Worm (Caenorhabditis elegans) whole organism, young adult: Measurements from ENCODE around the gene T10B5.3.

Experiments
- B0035.1 ChIP-seq: sonication (generic microtip); optimal IDR thresholded peaks from 2 replicates; lab custom pipeline; 2016; ENCODE audit warnings: missing genetic modification characterization, mild to moderate bottlenecking, missing compliant biosample characterization, missing genotype, missing genetic modification reagents
- B0336.3 ChIP-seq: fragments of 200-800 bp; sonication (Bioruptor generic); IDR thresholded peaks from 2 replicates; pipeline ENCODE4 v1.3.6; 2022; ENCODE audit warnings: missing genetic modification characterization, missing compliant biosample characterization
- D2030.7 ChIP-seq: fragments of 200-800 bp; sonication (Bioruptor generic); IDR thresholded peaks from 2 replicates; pipeline ENCODE4 v1.3.6; 2022; ENCODE audit warnings: missing genetic modification reagents, missing genetic modification characterization, missing compliant biosample characterization
- F22D6.2 ChIP-seq: sonication (generic microtip); optimal IDR thresholded peaks from 2 replicates; lab custom pipeline; 2016; ENCODE audit warnings: mild to moderate bottlenecking, missing genetic modification characterization, missing compliant biosample characterization
- F23B12.7 ChIP-seq: sonication (generic microtip); optimal IDR thresholded peaks from 2 replicates; lab custom pipeline; 2017; ENCODE audit warnings: missing genetic modification characterization, mild to moderate bottlenecking, missing compliant biosample characterization, antibody characterized with exemption, moderate library complexity; ENCODE audit not compliant: insufficient read depth
- F33H1.4 ChIP-seq: fragments of 200-800 bp; sonication (Bioruptor generic); IDR thresholded peaks from 2 replicates; pipeline ENCODE4 v1.3.6; 2022; ENCODE audit warnings: missing genetic modification reagents, missing genetic modification characterization, missing compliant biosample characterization
- F52B5.7 ChIP-seq: sonication (generic microtip); optimal IDR thresholded peaks from 2 replicates; lab custom pipeline; 2016; ENCODE audit warnings: mild to moderate bottlenecking, missing genetic modification characterization, missing compliant biosample characterization
- F55B11.4 ChIP-seq: sonication (generic microtip); optimal IDR thresholded peaks from 2 replicates; lab custom pipeline; 2016; ENCODE audit warnings: missing compliant biosample characterization, missing genetic modification characterization, borderline replicate concordance; ENCODE audit not compliant: insufficient read depth
- T07F8.4 ChIP-seq: sonication (generic microtip); optimal IDR thresholded peaks from 2 replicates; lab custom pipeline; 2016; ENCODE audit warnings: mild to moderate bottlenecking, missing genetic modification characterization, moderate library complexity, missing compliant biosample characterization
- Y53F4B.3 ChIP-seq: fragments of 200-800 bp; sonication (Bioruptor generic); IDR thresholded peaks from 2 replicates; pipeline ENCODE4 v1.3.6; 2022; ENCODE audit warnings: missing genetic modification reagents, missing genetic modification characterization, missing compliant biosample characterization
- Y56A3A.18 ChIP-seq: fragments of 200-800 bp; sonication (Bioruptor generic); IDR thresholded peaks from 2 replicates; pipeline ENCODE4 v1.3.6; 2022; ENCODE audit warnings: missing genetic modification reagents, missing genetic modification characterization, missing compliant biosample characterization
- Y95B8A.8 ChIP-seq: fragments of 200-800 bp; sonication (Bioruptor generic); IDR thresholded peaks from 2 replicates; pipeline ENCODE4 v1.3.6; 2022; ENCODE audit warnings: missing genetic modification reagents, missing genetic modification characterization, missing compliant biosample characterization
- ZK185.1 ChIP-seq: sonication (generic microtip); optimal IDR thresholded peaks from 2 replicates; lab custom pipeline; 2016; ENCODE audit warnings: mild to moderate bottlenecking, missing genetic modification characterization, missing compliant biosample characterization; ENCODE audit not compliant: poor library complexity, severe bottlenecking
- atf-7 ChIP-seq: sonication (generic microtip); optimal IDR thresholded peaks from 2 replicates; lab custom pipeline; 2017; ENCODE audit warnings: mild to moderate bottlenecking, missing genetic modification characterization, missing compliant biosample characterization
- athp-1 ChIP-seq: sonication (generic microtip); optimal IDR thresholded peaks from 2 replicates; lab custom pipeline; 2017; ENCODE audit warnings: mild to moderate bottlenecking, missing genetic modification characterization, missing compliant biosample characterization
- attf-5 ChIP-seq: fragments of 200-800 bp; sonication (Bioruptor generic); optimal IDR thresholded peaks from 2 replicates; lab custom pipeline; 2018; ENCODE audit warnings: mild to moderate bottlenecking, missing genetic modification characterization, missing compliant biosample characterization
- bed-2 ChIP-seq: fragments of 200-800 bp; sonication (Bioruptor generic); IDR thresholded peaks from 2 replicates; pipeline ENCODE4 v1.3.6; 2022; ENCODE audit warnings: missing genetic modification reagents, missing genetic modification characterization, missing compliant biosample characterization
- ceh-27 ChIP-seq: fragments of 200-800 bp; sonication (Bioruptor generic); optimal IDR thresholded peaks from 2 replicates; lab custom pipeline; 2018; ENCODE audit warnings: mild to moderate bottlenecking, missing genetic modification characterization, moderate library complexity, missing compliant biosample characterization
- ceh-79 ChIP-seq: sonication (generic microtip); optimal IDR thresholded peaks from 2 replicates; lab custom pipeline; 2017; ENCODE audit warnings: mild to moderate bottlenecking, missing genetic modification characterization, missing compliant biosample characterization
- chd-7 ChIP-seq: sonication (generic microtip); optimal IDR thresholded peaks from 2 replicates; lab custom pipeline; 2016; ENCODE audit warnings: mild to moderate bottlenecking, missing genetic modification characterization, moderate library complexity, missing compliant biosample characterization
- egrh-3 ChIP-seq: fragments of 200-800 bp; sonication (Bioruptor generic); IDR thresholded peaks from 2 replicates; pipeline ENCODE4 v1.3.6; 2022; ENCODE audit warnings: missing genetic modification reagents, missing genetic modification characterization, missing compliant biosample characterization
- fkh-3 ChIP-seq: sonication (generic microtip); optimal IDR thresholded peaks from 2 replicates; lab custom pipeline; 2016; ENCODE audit warnings: mild to moderate bottlenecking, missing genetic modification characterization, missing compliant biosample characterization
- him-1 ChIP-seq: sonication (generic microtip); optimal IDR thresholded peaks from 2 replicates; lab custom pipeline; 2016; ENCODE audit warnings: missing genotype, missing genetic modification reagents, missing genetic modification characterization, missing compliant biosample characterization
- hsf-1 ChIP-seq: fragments of 200-800 bp; sonication (Bioruptor generic); IDR thresholded peaks from 2 replicates; pipeline ENCODE4 v1.3.6; 2022; ENCODE audit warnings: missing genetic modification reagents, missing genetic modification characterization, missing compliant biosample characterization
- let-526 ChIP-seq: fragments of 200-800 bp; sonication (Bioruptor generic); IDR thresholded peaks from 2 replicates; pipeline ENCODE4 v1.3.6; 2022; ENCODE audit warnings: missing genetic modification reagents, missing genetic modification characterization, missing compliant biosample characterization
- lin-40 ChIP-seq: sonication (generic microtip); optimal IDR thresholded peaks from 2 replicates; lab custom pipeline; 2016; ENCODE audit warnings: missing genetic modification characterization, mild to moderate bottlenecking, missing compliant biosample characterization, missing genotype, missing genetic modification reagents
- lsl-1 ChIP-seq: fragments of 200-800 bp; sonication (Bioruptor generic); optimal IDR thresholded peaks from 2 replicates; lab custom pipeline; 2018; ENCODE audit warnings: mild to moderate bottlenecking, missing genetic modification characterization, moderate library complexity, missing compliant biosample characterization
- lsy-27 ChIP-seq: sonication (generic microtip); optimal IDR thresholded peaks from 2 replicates; lab custom pipeline; 2017; ENCODE audit warnings: missing genetic modification characterization, mild to moderate bottlenecking, missing compliant biosample characterization, antibody characterized with exemption, missing genotype, borderline replicate concordance; ENCODE audit not compliant: insufficient read depth
- madf-6 ChIP-seq: fragments of 200-800 bp; sonication (Bioruptor generic); IDR thresholded peaks from 2 replicates; pipeline ENCODE4 v1.3.6; 2022; ENCODE audit warnings: missing genetic modification reagents, missing genetic modification characterization, missing compliant biosample characterization
- mel-28 ChIP-seq: sonication (generic microtip); optimal IDR thresholded peaks from 2 replicates; lab custom pipeline; 2016; ENCODE audit warnings: borderline replicate concordance, mild to moderate bottlenecking, missing genetic modification characterization, missing compliant biosample characterization
- mxl-1 ChIP-seq: sonication (generic microtip); optimal IDR thresholded peaks from 2 replicates; lab custom pipeline; 2016; ENCODE audit warnings: missing genetic modification characterization, missing compliant biosample characterization
- nfya-1 ChIP-seq: sonication (generic microtip); optimal IDR thresholded peaks from 2 replicates; lab custom pipeline; 2017; ENCODE audit warnings: antibody characterized with exemption, missing compliant biosample characterization, missing genetic modification characterization, borderline replicate concordance; ENCODE audit not compliant: insufficient read depth
- nfya-2 ChIP-seq: fragments of 200-800 bp; sonication (Bioruptor generic); IDR thresholded peaks from 2 replicates; pipeline ENCODE4 v1.3.6; 2022; ENCODE audit warnings: missing genetic modification reagents, missing genetic modification characterization, missing compliant biosample characterization
- nfyb-1 ChIP-seq: fragments of 200-800 bp; sonication (Bioruptor generic); IDR thresholded peaks from 2 replicates; pipeline ENCODE4 v1.3.6; 2022; ENCODE audit warnings: missing genetic modification reagents, missing genetic modification characterization, missing compliant biosample characterization
- nhr-120 ChIP-seq: fragments of 200-800 bp; sonication (Bioruptor generic); IDR thresholded peaks from 2 replicates; pipeline ENCODE4 v1.3.6; 2022; ENCODE audit warnings: missing genetic modification characterization, missing compliant biosample characterization
- nhr-27 ChIP-seq: fragments of 200-800 bp; sonication (Bioruptor generic); optimal IDR thresholded peaks from 2 replicates; lab custom pipeline; 2018; ENCODE audit warnings: mild to moderate bottlenecking, missing genetic modification characterization, moderate library complexity, missing compliant biosample characterization
- nhr-80 ChIP-seq: sonication (generic microtip); optimal IDR thresholded peaks from 2 replicates; lab custom pipeline; 2016; ENCODE audit warnings: missing genetic modification characterization, missing compliant biosample characterization
- sea-2 ChIP-seq: fragments of 200-800 bp; sonication (Bioruptor generic); IDR thresholded peaks from 2 replicates; pipeline ENCODE4 v1.3.6; 2022; ENCODE audit warnings: missing genetic modification characterization, missing compliant biosample characterization
- snpc-3.4 ChIP-seq: sonication (generic microtip); optimal IDR thresholded peaks from 2 replicates; lab custom pipeline; 2017; ENCODE audit warnings: missing genetic modification characterization, mild to moderate bottlenecking, missing compliant biosample characterization, antibody characterized with exemption, moderate library complexity, missing genotype, missing genetic modification reagents
- snpc-4 ChIP-seq, 5 experiments: fragments of 150-350 bp in 1 of 5; sonication (generic microtip) in 4 of 5; optimal IDR thresholded peaks; 2 replicates each; lab custom pipeline; 2014 to 2018; ENCODE audit warnings: missing genetic modification characterization in 5 of 5, missing biosample characterization in 3 of 5, antibody characterized with exemption in 2 of 5, mild to moderate bottlenecking in 2 of 5, missing compliant biosample characterization in 2 of 5, missing genotype in 2 of 5, moderate library complexity in 2 of 5, missing genetic modification reagents in 1 of 5
- tbp1 ChIP-seq: fragments of 200-800 bp; sonication (Bioruptor generic); optimal IDR thresholded peaks from 2 replicates; lab custom pipeline; 2018; ENCODE audit warnings: mild to moderate bottlenecking, missing genetic modification characterization, missing compliant biosample characterization
- unc-130 ChIP-seq: sonication (generic microtip); optimal IDR thresholded peaks from 2 replicates; lab custom pipeline; 2016; ENCODE audit warnings: missing genetic modification reagents, missing genetic modification characterization, missing compliant biosample characterization
- zim-3 ChIP-seq: sonication (generic microtip); optimal IDR thresholded peaks from 2 replicates; lab custom pipeline; 2017; ENCODE audit warnings: mild to moderate bottlenecking, missing genetic modification characterization, moderate library complexity, missing compliant biosample characterization
- ztf-22 ChIP-seq: fragments of 200-800 bp; sonication (Bioruptor generic); optimal IDR thresholded peaks from 2 replicates; lab custom pipeline; 2018; ENCODE audit warnings: mild to moderate bottlenecking, missing genetic modification characterization, moderate library complexity, missing compliant biosample characterization
- ztf-28 ChIP-seq: fragments of 200-800 bp; sonication (Bioruptor generic); IDR thresholded peaks from 2 replicates; pipeline ENCODE4 v1.3.6; 2022; ENCODE audit warnings: missing genetic modification reagents, missing genetic modification characterization, missing compliant biosample characterization
- ztf-3 ChIP-seq: fragments of 200-800 bp; sonication (Bioruptor generic); optimal IDR thresholded peaks from 2 replicates; lab custom pipeline; 2018; ENCODE audit warnings: mild to moderate bottlenecking, missing genetic modification characterization, missing compliant biosample characterization

Gene T10B5.3

ce11 chrV:1870515-1870940 lies 946 bp upstream of the T10B5.3 start (continued):
- TF ChIP-seq lin-40 (no peak), F23B12.7 (tag; lab: Kevin White, UChicago) (no peak), lsl-1 (GFP tag; lab: Kevin White, UChicago) (peak; percentile 79), Y53F4B.3 (GFP tag; lab: Robert Waterston, UW) (no peak), F55B11.4 (no peak), nhr-120 (GFP tag; lab: Robert Waterston, UW) (no peak), snpc-4 (GFP tag; optimal IDR thresholded peaks at IDR 0.05; lab: Kevin White, UChicago) (no peak), snpc-4 (tag; optimal IDR thresholded peaks at IDR 0.05; lab: Kevin White, UChicago) (peak in 2 of 4 experiments; percentile 2 to 9), egrh-3 (GFP tag; lab: Robert Waterston, UW) (no peak), ztf-22 (GFP tag; lab: Kevin White, UChicago) (no peak), zim-3 (no peak), Y95B8A.8 (GFP tag; lab: Robert Waterston, UW) (0 out of 2 replicates have a peak, but pooled peaks have one; percentile 52), mel-28 (tag; lab: Kevin White, UChicago) (no peak), unc-130 (GFP tag; lab: Kevin White, UChicago) (peak; percentile 39), mxl-1 (tag; lab: Kevin White, UChicago) (no peak), nfya-1 (tag; lab: Kevin White, UChicago) (no peak), F22D6.2 (tag; lab: Kevin White, UChicago) (no peak), snpc-3.4 (tag; lab: Kevin White, UChicago) (no peak), F33H1.4 (GFP tag; lab: Robert Waterston, UW) (peak; percentile 74), nfya-2 (GFP tag; lab: Robert Waterston, UW) (no peak), madf-6 (GFP tag; lab: Robert Waterston, UW) (peak; percentile 70), attf-5 (GFP tag; lab: Kevin White, UChicago) (no peak), ceh-27 (no peak), ztf-3 (no peak), B0336.3 (GFP tag; lab: Robert Waterston, UW) (peak; percentile 65), let-526 (GFP tag; lab: Robert Waterston, UW) (no peak), tbp1 (GFP tag; lab: Kevin White, UChicago) (peak; percentile 29), T07F8.4 (tag; lab: Kevin White, UChicago) (no peak), sea-2 (GFP tag; lab: Robert Waterston, UW) (no peak)

ce11 chrV:1868596-1869263 lies 852 bp downstream of the T10B5.3 start, which contains the start of gene knl-3:
knl-3 (plus strand) TSS chrV:1869213.
- TF ChIP-seq B0035.1 (peak; percentile 34), lsy-27 (tag; lab: Kevin White, UChicago) (no peak), bed-2 (GFP tag; lab: Robert Waterston, UW) (0 out of 2 replicates have a peak, but pooled peaks have one; percentile 47), nfyb-1 (GFP tag; lab: Robert Waterston, UW) (peak; percentile 91), ZK185.1 (no peak), atf-7 (peak; percentile 67), D2030.7 (peak; percentile 95), chd-7 (tag; lab: Kevin White, UChicago) (peak; percentile 73), ceh-79 (tag; lab: Kevin White, UChicago) (no peak), him-1 (tag; lab: Kevin White, UChicago) (peak; percentile 68), fkh-3 (tag; lab: Kevin White, UChicago) (no peak), nhr-27 (no peak), nhr-80 (tag; lab: Kevin White, UChicago) (peak; percentile 42), Y56A3A.18 (peak; percentile 92), ztf-28 (GFP tag; lab: Robert Waterston, UW) (peak; percentile 83), F52B5.7 (tag; lab: Kevin White, UChicago) (no peak), athp-1 (tag; lab: Kevin White, UChicago) (peak; percentile 89), lin-40 (peak; percentile 89), lsl-1 (GFP tag; lab: Kevin White, UChicago) (peak; percentile 85), hsf-1 (GFP tag; lab: Robert Waterston, UW) (peak; percentile 87)
